Fruit fly (Drosophila melanogaster) whole organism, embryonic: ENCODE results near the gene CG5107.
A peak's percentile ranks its signal among the peaks of the same experiment; 100 is the strongest.

Experiments
- Adf1 ChIP-seq: fragments of 200-800 bp; sonication (Bioruptor generic); IDR thresholded peaks from 2 replicates; pipeline ENCODE4 v1.3.6; 2022; ENCODE audit warnings: missing biosample characterization, missing genetic modification characterization
- Asciz ChIP-seq: fragments of 200-800 bp; sonication (Bioruptor generic); optimal IDR thresholded peaks from 2 replicates; lab custom pipeline; 2017; ENCODE audit warnings: missing biosample characterization, mild to moderate bottlenecking, missing genetic modification characterization, missing genetic modification reagents
- Atf3 ChIP-seq: fragments of 200-800 bp; sonication (Bioruptor generic); optimal IDR thresholded peaks from 3 replicates; lab custom pipeline; 2016; ENCODE audit warnings: missing biosample characterization, missing genetic modification characterization
- Atf6 ChIP-seq: fragments of 200-800 bp; sonication (Bioruptor generic); IDR thresholded peaks from 2 replicates; pipeline ENCODE4 v1.3.6; 2022; ENCODE audit warnings: missing biosample characterization, missing genetic modification characterization
- Awh ChIP-seq: fragments of 200-800 bp; sonication (Bioruptor generic); IDR thresholded peaks from 2 replicates; pipeline ENCODE4, ENCODE4 v1.3.6; 2022; ENCODE audit warnings: missing biosample characterization, missing genetic modification characterization
- CG10979 ChIP-seq: fragments of 200-800 bp; sonication (Bioruptor generic); optimal IDR thresholded peaks from 2 replicates; lab custom pipeline; 2018; ENCODE audit warnings: missing biosample characterization, mild to moderate bottlenecking, missing genetic modification characterization, moderate library complexity
- CG11398 ChIP-seq: fragments of 200-800 bp; sonication (Bioruptor generic); optimal IDR thresholded peaks from 2 replicates; lab custom pipeline; 2016; ENCODE audit warnings: missing biosample characterization, missing genetic modification characterization
- CG12155 ChIP-seq: fragments of 200-800 bp; sonication (Bioruptor generic); optimal IDR thresholded peaks from 3 replicates; lab custom pipeline; 2016; ENCODE audit warnings: missing biosample characterization, missing genetic modification characterization
- CG12659 ChIP-seq: fragments of 200-800 bp; sonication (Bioruptor generic); optimal IDR thresholded peaks from 3 replicates; lab custom pipeline; 2017; ENCODE audit warnings: mild to moderate bottlenecking, missing biosample characterization, missing genetic modification reagents, missing genetic modification characterization
- CG12769 ChIP-seq: fragments of 200-800 bp; sonication (Bioruptor generic); optimal IDR thresholded peaks from 2 replicates; lab custom pipeline; 2019; ENCODE audit warnings: missing biosample characterization, mild to moderate bottlenecking, missing genetic modification characterization, moderate library complexity
- CG14860 ChIP-seq: fragments of 200-800 bp; sonication (Bioruptor generic); IDR thresholded peaks from 3 replicates; pipeline ENCODE4 v1.3.6; 2022; ENCODE audit warnings: missing biosample characterization, missing genetic modification characterization; ENCODE audit not compliant: partially characterized antibody
- CG17612 ChIP-seq: fragments of 200-800 bp; sonication (Bioruptor generic); IDR thresholded peaks from 2 replicates; pipeline ENCODE4 v1.3.6; 2022; ENCODE audit warnings: missing biosample characterization, missing genetic modification characterization
- CG17912 ChIP-seq: fragments of 200-800 bp; sonication (Bioruptor generic); optimal IDR thresholded peaks from 2 replicates; lab custom pipeline; 2018; ENCODE audit warnings: missing biosample characterization, mild to moderate bottlenecking, missing genetic modification characterization
- CG18476 ChIP-seq: fragments of 200-800 bp; sonication (Bioruptor generic); optimal IDR thresholded peaks from 2 replicates; lab custom pipeline; 2016; ENCODE audit warnings: missing biosample characterization, mild to moderate bottlenecking, missing genetic modification characterization
- CG2199 ChIP-seq: fragments of 200-800 bp; sonication (Bioruptor generic); IDR thresholded peaks from 3 replicates; pipeline ENCODE4 v1.3.6; 2022; ENCODE audit warnings: missing biosample characterization, missing genetic modification characterization
- CG34376 ChIP-seq: fragments of 200-800 bp; sonication (Bioruptor generic); optimal IDR thresholded peaks from 2 replicates; lab custom pipeline; 2018; ENCODE audit warnings: missing biosample characterization, mild to moderate bottlenecking, missing genetic modification characterization
- CG3847 ChIP-seq: fragments of 200-800 bp; sonication (Bioruptor generic); IDR thresholded peaks from 2 replicates; pipeline ENCODE4 v1.3.6; 2022; ENCODE audit warnings: missing biosample characterization, missing genetic modification characterization
- CG6654 ChIP-seq: fragments of 200-800 bp; sonication (Bioruptor generic); optimal IDR thresholded peaks from 2 replicates; lab custom pipeline; 2017; ENCODE audit warnings: missing biosample characterization, mild to moderate bottlenecking, missing genetic modification characterization
- CG8924 ChIP-seq: fragments of 200-800 bp; optimal IDR thresholded peaks from 3 replicates; lab custom pipeline; 2019; ENCODE audit warnings: missing biosample characterization, mild to moderate bottlenecking, missing genetic modification characterization, moderate library complexity
- CG9727 ChIP-seq: fragments of 200-800 bp; sonication (Bioruptor generic); optimal IDR thresholded peaks from 3 replicates; lab custom pipeline; 2017; ENCODE audit warnings: missing biosample characterization, mild to moderate bottlenecking, missing genetic modification characterization
- Dbx ChIP-seq: fragments of 200-800 bp; sonication (Bioruptor generic); IDR thresholded peaks from 3 replicates; pipeline ENCODE4 v1.3.6; 2022; ENCODE audit warnings: missing biosample characterization, missing genetic modification characterization
- Deaf1 ChIP-seq: fragments of 200-800 bp; optimal IDR thresholded peaks from 3 replicates; lab custom pipeline; 2019; ENCODE audit warnings: missing biosample characterization, mild to moderate bottlenecking, missing genetic modification characterization, moderate library complexity
- Med ChIP-seq: fragments of 200-800 bp; sonication (Bioruptor generic); peaks from one replicate; lab custom pipeline; 2016; ENCODE audit warnings: missing biosample characterization, missing genetic modification characterization, mild to moderate bottlenecking, inconsistent platforms, moderate library complexity
- Opbp ChIP-seq: fragments of 200-800 bp; sonication (Bioruptor generic); IDR thresholded peaks from 3 replicates; pipeline ENCODE4 v1.3.6; 2022; ENCODE audit warnings: missing biosample characterization, missing genetic modification characterization; ENCODE audit not compliant: partially characterized antibody
- Rx ChIP-seq: fragments of 200-800 bp; sonication (Bioruptor generic); IDR thresholded peaks from 2 replicates; pipeline ENCODE4 v1.3.6; 2022; ENCODE audit warnings: missing biosample characterization, missing genetic modification characterization
- Six4 ChIP-seq: fragments of 200-800 bp; sonication (Bioruptor generic); optimal IDR thresholded peaks from 2 replicates; lab custom pipeline; 2016; ENCODE audit warnings: missing biosample characterization, missing genetic modification characterization
- Sox102F ChIP-seq: fragments of 200-800 bp; sonication (Bioruptor generic); optimal IDR thresholded peaks from 2 replicates; lab custom pipeline; 2018; ENCODE audit warnings: missing biosample characterization, mild to moderate bottlenecking, missing genetic modification characterization, moderate library complexity
- YL-1 ChIP-seq: fragments of 200-800 bp; sonication (Bioruptor generic); optimal IDR thresholded peaks from 3 replicates; lab custom pipeline; 2017; ENCODE audit warnings: missing biosample characterization, mild to moderate bottlenecking, missing genetic modification characterization
- btn ChIP-seq: fragments of 200-800 bp; sonication (Bioruptor generic); optimal IDR thresholded peaks from 2 replicates; lab custom pipeline; 2016; ENCODE audit warnings: missing biosample characterization, missing genetic modification characterization
- cwo ChIP-seq: fragments of 200-800 bp; sonication (Bioruptor generic); optimal IDR thresholded peaks from 3 replicates; lab custom pipeline; 2017; ENCODE audit warnings: missing biosample characterization, missing genetic modification characterization, mild to moderate bottlenecking, moderate library complexity, missing genetic modification reagents
- dati ChIP-seq: fragments of 200-800 bp; sonication (Bioruptor generic); IDR thresholded peaks from 2 replicates; pipeline ENCODE4 v1.3.6; 2022; ENCODE audit warnings: missing biosample characterization, missing genetic modification characterization
- dysf ChIP-seq: fragments of 200-800 bp; sonication (Bioruptor generic); IDR thresholded peaks from 3 replicates; pipeline ENCODE4 v1.3.6; 2022; ENCODE audit warnings: missing biosample characterization, missing genetic modification characterization
- en ChIP-seq: fragments of 200-800 bp; sonication (Bioruptor generic); optimal IDR thresholded peaks from 2 replicates; lab custom pipeline; 2016; ENCODE audit warnings: missing biosample characterization, missing genetic modification characterization
- ftz-f1 ChIP-seq: fragments of 200-800 bp; sonication (Bioruptor generic); optimal IDR thresholded peaks from 2 replicates; lab custom pipeline; 2016; ENCODE audit warnings: missing biosample characterization, missing genetic modification characterization
- gce ChIP-seq: fragments of 200-800 bp; sonication (Bioruptor generic); IDR thresholded peaks from 3 replicates; pipeline ENCODE4 v1.3.6; 2022; ENCODE audit warnings: missing biosample characterization, missing genetic modification characterization
- gro ChIP-seq: fragments of 200-800 bp; sonication (Bioruptor generic); optimal IDR thresholded peaks from 2 replicates; lab custom pipeline; 2016; ENCODE audit warnings: missing biosample characterization, missing genetic modification characterization
- inv ChIP-seq: fragments of 200-800 bp; sonication (Bioruptor generic); IDR thresholded peaks from 2 replicates; pipeline ENCODE4 v1.3.6; 2022; ENCODE audit warnings: missing biosample characterization, missing genetic modification characterization; ENCODE audit not compliant: partially characterized antibody
- kah ChIP-seq: fragments of 200-800 bp; sonication (Bioruptor generic); optimal IDR thresholded peaks from 2 replicates; lab custom pipeline; 2018; ENCODE audit warnings: missing biosample characterization, mild to moderate bottlenecking, missing genetic modification characterization
- lola ChIP-seq, 3 experiments: fragments of >200 bp in 2 of 3; fragments of 200-800 bp in 1 of 3; sonication (Bioruptor generic) in 1 of 3; optimal IDR thresholded peaks; 2 replicates each; lab custom pipeline; 2017 to 2019; ENCODE audit warnings: missing biosample characterization in 3 of 3, missing genetic modification characterization in 3 of 3, mild to moderate bottlenecking in 1 of 3, moderate library complexity in 1 of 3
- mam ChIP-seq: fragments of 200-800 bp; sonication (Bioruptor generic); optimal IDR thresholded peaks from 3 replicates; lab custom pipeline; 2016; ENCODE audit warnings: missing biosample characterization, missing genetic modification characterization
- pan ChIP-seq, 4 experiments: fragments of >200 bp in 3 of 4; fragments of 200-800 bp in 1 of 4; sonication (Bioruptor generic) in 1 of 4; optimal IDR thresholded peaks in 3 of 4; IDR thresholded peaks in 1 of 4; 2 replicates each; pipeline versions ENCODE4 v1.3.6 to Lab custom; 2017 to 2022; ENCODE audit warnings: missing biosample characterization in 2 of 4, missing genetic modification characterization in 2 of 4, mixed read lengths in 1 of 4
- pho ChIP-seq: fragments of 200-800 bp; sonication (Bioruptor generic); optimal IDR thresholded peaks from 2 replicates; lab custom pipeline; 2016; ENCODE audit warnings: missing biosample characterization, missing genetic modification characterization
- pros ChIP-seq: fragments of 200-800 bp; sonication (Bioruptor generic); optimal IDR thresholded peaks from 3 replicates; lab custom pipeline; 2019; ENCODE audit warnings: missing biosample characterization, mild to moderate bottlenecking, missing genetic modification characterization, moderate library complexity
- row ChIP-seq: fragments of 200-800 bp; sonication (Bioruptor generic); IDR thresholded peaks from 3 replicates; pipeline ENCODE4 v1.3.6; 2022; ENCODE audit warnings: missing biosample characterization, missing genetic modification characterization
- so ChIP-seq: fragments of 200-800 bp; sonication (Bioruptor generic); IDR thresholded peaks from 3 replicates; pipeline ENCODE4 v1.3.6; 2022; ENCODE audit warnings: missing biosample characterization, missing genetic modification characterization
- tin ChIP-seq: fragments of 200-800 bp; sonication (Bioruptor generic); optimal IDR thresholded peaks from 3 replicates; lab custom pipeline; 2016; ENCODE audit warnings: missing biosample characterization, missing genetic modification characterization
- twi ChIP-seq: fragments of 200-800 bp; optimal IDR thresholded peaks from 2 replicates; lab custom pipeline; 2019; ENCODE audit warnings: missing biosample characterization, mild to moderate bottlenecking, missing genetic modification characterization, moderate library complexity
- unpg ChIP-seq: fragments of 200-800 bp; sonication (Bioruptor generic); optimal IDR thresholded peaks from 3 replicates; lab custom pipeline; 2018; ENCODE audit warnings: missing biosample characterization, mild to moderate bottlenecking, missing genetic modification characterization, moderate library complexity
- zfh1 ChIP-seq: fragments of 200-800 bp; sonication (Bioruptor generic); IDR thresholded peaks from 3 replicates; pipeline ENCODE4 v1.3.6; 2022; ENCODE audit warnings: missing biosample characterization, missing genetic modification characterization

Gene CG5107

dm6 chr3R:25482463-25483173 is 22.4 kb upstream of the CG5107 start, which contains the start of the genes XNP, CG42488 and CG5116 (continued):
- TF ChIP-seq dysf (peak; percentile 40; the same call in 1 of the 3 replicates), pros (GFP tag; lab: Kevin White, UChicago) (no peak), Opbp (peak; percentile 97), gro (GFP tag; lab: Kevin White, UChicago) (no peak), CG34376 (GFP tag; lab: Kevin White, UChicago) (peak; percentile 61), Atf3 (GFP tag; lab: Kevin White, UChicago) (no peak), Sox102F (GFP tag; lab: Kevin White, UChicago) (no peak), Atf6 (GFP tag; lab: Robert Waterston, UW) (0 out of 2 replicates have a peak, but pooled peaks have one; percentile 26), CG12155 (peak; percentile 49), CG6654 (GFP tag; lab: Kevin White, UChicago) (no peak), Dbx (GFP tag; lab: Robert Waterston, UW) (peak; percentile 70; the same call in 1 of the 3 replicates), CG10979 (tag; lab: Kevin White, UChicago) (peak; percentile 41), CG12659 (peak; percentile 79), inv (GFP tag; lab: Robert Waterston, UW) (peak; percentile 98), Rx (GFP tag; lab: Robert Waterston, UW) (no peak), btn (GFP tag; lab: Kevin White, UChicago) (no peak), CG2199 (GFP tag; lab: Robert Waterston, UW) (no peak), CG12769 (tag; lab: Kevin White, UChicago) (no peak), mam (GFP tag; lab: Kevin White, UChicago) (peak; percentile 38), Asciz (GFP tag; lab: Kevin White, UChicago) (no peak), Deaf1 (tag; lab: Kevin White, UChicago) (no peak), zfh1 (GFP tag; lab: Robert Waterston, UW) (0 out of 3 replicates have a peak, but pooled peaks have one; percentile 38), CG11398 (GFP tag; lab: Kevin White, UChicago) (no peak), CG9727 (GFP tag; lab: Kevin White, UChicago) (peak; percentile 57), dati (GFP tag; lab: Robert Waterston, UW) (no peak), cwo (GFP tag; lab: Kevin White, UChicago) (no peak), tin (peak; percentile 36), so (GFP tag; lab: Robert Waterston, UW) (no peak), unpg (GFP tag; lab: Kevin White, UChicago) (no peak), lola (GFP tag; optimal IDR thresholded peaks at IDR 0.05; lab: Kevin White, UChicago) (peak in 1 of 3 experiments; percentile 54), CG18476 (peak; percentile 43), ftz-f1 (peak; percentile 23), gce (no peak), pan (optimal IDR thresholded peaks at IDR 0.05; lab: Kevin White, UChicago) (no peak), pan (GFP tag; optimal IDR thresholded peaks at IDR 0.05 in 1 of 2, IDR thresholded peaks at IDR 0.05 in 1 of 2) (no peak), CG17912 (GFP tag; lab: Kevin White, UChicago) (no peak), CG17612 (GFP tag; lab: Robert Waterston, UW) (no peak), Awh (GFP tag; lab: Robert Waterston, UW) (no peak), twi (peak; percentile 44), Six4 (GFP tag; lab: Kevin White, UChicago) (peak; percentile 11), row (GFP tag; lab: Robert Waterston, UW) (peak; percentile 94), YL-1 (GFP tag; lab: Kevin White, UChicago) (peak; percentile 88), Med (peak; percentile 91), Adf1 (GFP tag; lab: Robert Waterston, UW) (peak; percentile 27; the same call in 1 of the 2 replicates), CG14860 (GFP tag; lab: Robert Waterston, UW) (peak; percentile 99), en (no peak), CG8924 (tag; lab: Kevin White, UChicago) (peak; percentile 75), pho (GFP tag; lab: Kevin White, UChicago) (peak; percentile 36), kah (GFP tag; lab: Kevin White, UChicago) (no peak), CG3847 (GFP tag; lab: Robert Waterston, UW) (peak; percentile 83)
